Worm (Caenorhabditis elegans) whole organism, mixed stage, embryonic: ENCODE measurements around the gene Y94H6A.7.

Experiments
- blmp-1 ChIP-seq: fragments of 150-350 bp; optimal IDR thresholded peaks from 2 replicates; lab custom pipeline; 2014; ENCODE audit warnings: missing biosample characterization, missing genetic modification characterization
- ces-1 ChIP-seq: fragments of 150-350 bp; optimal IDR thresholded peaks from 2 replicates; lab custom pipeline; 2014; ENCODE audit warnings: missing biosample characterization, missing genetic modification reagents, missing genetic modification characterization
- mls-2 ChIP-seq: sonication (generic microtip); optimal IDR thresholded peaks from 2 replicates; lab custom pipeline; 2016; ENCODE audit warnings: mild to moderate bottlenecking, missing genetic modification characterization, moderate library complexity, missing compliant biosample characterization
- nhr-12 ChIP-seq: fragments of 150-350 bp; optimal IDR thresholded peaks from 2 replicates; lab custom pipeline; 2014; ENCODE audit warnings: missing biosample characterization, missing genetic modification characterization
- nhr-237 ChIP-seq: fragments of 150-350 bp; optimal IDR thresholded peaks from 2 replicates; lab custom pipeline; 2014; ENCODE audit warnings: missing biosample characterization, missing genetic modification characterization
- nhr-28 ChIP-seq: fragments of 150-350 bp; optimal IDR thresholded peaks from 2 replicates; lab custom pipeline; 2014; ENCODE audit warnings: missing biosample characterization, missing genetic modification characterization
- nhr-76 ChIP-seq: sonication (generic microtip); optimal IDR thresholded peaks from 2 replicates; lab custom pipeline; 2017; ENCODE audit warnings: missing biosample characterization, missing genetic modification characterization
- sptf-1 ChIP-seq: sonication (generic microtip); optimal IDR thresholded peaks from 2 replicates; lab custom pipeline; 2017; ENCODE audit warnings: mild to moderate bottlenecking, missing genetic modification characterization, moderate library complexity, missing compliant biosample characterization
- unc-39 ChIP-seq: fragments of 150-350 bp; optimal IDR thresholded peaks from 2 replicates; lab custom pipeline; 2014; ENCODE audit warnings: missing biosample characterization, missing genetic modification characterization
- unc-62 ChIP-seq: fragments of 150-350 bp; optimal IDR thresholded peaks from 2 replicates; lab custom pipeline; 2014; ENCODE audit warnings: missing biosample characterization, missing genetic modification reagents, missing genetic modification characterization

DNA sequence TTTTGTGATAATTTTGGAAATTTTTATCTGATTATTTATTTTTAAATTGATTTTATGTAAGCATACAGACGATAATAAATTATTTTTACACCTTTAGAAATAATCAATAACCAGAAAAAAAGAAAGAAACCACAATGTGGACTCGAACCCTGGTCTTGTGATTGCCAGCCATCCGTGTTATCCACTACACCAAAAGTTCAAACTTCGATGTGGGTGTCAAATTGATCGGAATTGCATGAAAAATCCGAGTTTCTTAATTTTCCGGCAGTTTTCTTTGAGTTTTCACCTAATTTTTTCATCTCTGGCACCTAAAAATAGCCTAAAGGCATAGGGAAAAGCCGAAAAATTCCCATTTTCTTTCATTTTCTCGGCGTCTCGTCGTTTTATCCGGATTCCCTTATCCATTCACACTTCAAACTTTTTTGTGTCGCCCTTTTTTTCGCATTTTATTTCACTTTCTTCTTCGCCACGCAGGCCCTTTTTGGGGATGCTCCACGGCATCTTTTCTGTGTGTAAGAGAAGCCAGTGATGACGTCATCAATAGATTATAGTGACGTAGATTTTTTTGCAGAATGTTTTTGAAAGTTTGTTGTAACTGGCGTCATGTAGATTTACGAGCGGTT lies 31.1 kb upstream of the Y94H6A.7 start:
- no peak for TF ChIP-seq blmp-1
- TF ChIP-seq unc-39 (tag; lab: Kevin White, UChicago) = no peak
- no peak for TF ChIP-seq ces-1
- no peak for TF ChIP-seq unc-62 (GFP tag; lab: Kevin White, UChicago)
- TF ChIP-seq mls-2 (tag; lab: Kevin White, UChicago) = no peak
- no peak for TF ChIP-seq nhr-76 (tag; lab: Kevin White, UChicago)
- TF ChIP-seq nhr-28 (tag; lab: Kevin White, UChicago) = no peak
- TF ChIP-seq sptf-1 (tag; lab: Kevin White, UChicago) = no peak
- no peak for TF ChIP-seq nhr-237 (tag; lab: Kevin White, UChicago)
- TF ChIP-seq nhr-12 = no peak
